Fruit fly (Drosophila melanogaster): Measurements from ENCODE around the gene CG32305.

The CG32305 gene

dm6 chr3L:2257412-2257862 is 9.0 kb downstream of the CG32305 start, which contains the start of the genes CG1275 and Elp5:
Gene CG1275 (minus strand): TSS chr3L:2257423.
Gene Elp5 (plus strand): TSS chr3L:2257456.
- no peak for TF ChIP-seq psq (optimal IDR thresholded peaks at IDR 0.05)
- no peak for TF ChIP-seq EcR (GFP tag; optimal IDR thresholded peaks at IDR 0.05)
- no peak for TF ChIP-seq pan (optimal IDR thresholded peaks at IDR 0.05)
- no peak for TF ChIP-seq usp (GFP tag; optimal IDR thresholded peaks at IDR 0.05)
- TF ChIP-seq CG8478 (optimal IDR thresholded peaks at IDR 0.05): no peak
- no peak for TF ChIP-seq Dll (optimal IDR thresholded peaks at IDR 0.05)

dm6 chr3L:2261282-2261681 is 12.8 kb downstream of the CG32305 start:
- TF ChIP-seq pan (optimal IDR thresholded peaks at IDR 0.05) (no peak), EcR (GFP tag; optimal IDR thresholded peaks at IDR 0.05) (no peak), usp (GFP tag; optimal IDR thresholded peaks at IDR 0.05) (no peak), CG8478 (optimal IDR thresholded peaks at IDR 0.05) (no peak), Dll (optimal IDR thresholded peaks at IDR 0.05) (no peak), psq (optimal IDR thresholded peaks at IDR 0.05) (no peak)

dm6 chr3L:2262515-2262944 is 14.1 kb downstream of the CG32305 start, which contains the start of the genes oxt and CG13807:
Gene oxt (minus strand): TSS chr3L:2262664.
Gene CG13807 (plus strand): TSS chr3L:2262919.
- TF ChIP-seq usp (GFP tag; optimal IDR thresholded peaks at IDR 0.05) (no peak), pan (optimal IDR thresholded peaks at IDR 0.05) (no peak), Dll (optimal IDR thresholded peaks at IDR 0.05) (no peak), CG8478 (optimal IDR thresholded peaks at IDR 0.05) (no peak), EcR (GFP tag; optimal IDR thresholded peaks at IDR 0.05) (no peak), psq (optimal IDR thresholded peaks at IDR 0.05) (no peak)

dm6 chr3L:2265692-2266444 is 17.4 kb downstream of the CG32305 start, which contains the start of the genes ecd and CG13806:
Gene ecd (minus strand): TSS chr3L:2265857.
Gene CG13806 (plus strand): TSS chr3L:2266394.
- TF ChIP-seq EcR (GFP tag; optimal IDR thresholded peaks at IDR 0.05) (no peak), CG8478 (optimal IDR thresholded peaks at IDR 0.05) (no peak), psq (optimal IDR thresholded peaks at IDR 0.05) (no peak), usp (GFP tag; optimal IDR thresholded peaks at IDR 0.05) (no peak), pan (optimal IDR thresholded peaks at IDR 0.05) (no peak), Dll (optimal IDR thresholded peaks at IDR 0.05) (no peak)

- TF ChIP-seq Dll (optimal IDR thresholded peaks at IDR 0.05): no peak
- no peak for TF ChIP-seq EcR (GFP tag; optimal IDR thresholded peaks at IDR 0.05)
- TF ChIP-seq pan (optimal IDR thresholded peaks at IDR 0.05): no peak
- no peak for TF ChIP-seq CG8478 (optimal IDR thresholded peaks at IDR 0.05)
These were observed 19.1 kb downstream of the CG32305 start, which contains the start of gene obst-I for dm6 chr3L:2267558-2267957. Gene obst-I (plus strand): TSS chr3L:2267858.

dm6 chr3L:2268525-2268924 is 20.1 kb downstream of the CG32305 start, which contains the start of gene CG32302:
Gene CG32302 (plus strand): TSS chr3L:2268825.
- no peak for TF ChIP-seq usp (GFP tag; optimal IDR thresholded peaks at IDR 0.05)
- TF ChIP-seq EcR (GFP tag; optimal IDR thresholded peaks at IDR 0.05): no peak
- TF ChIP-seq Dll (optimal IDR thresholded peaks at IDR 0.05): no peak
- no peak for TF ChIP-seq psq (optimal IDR thresholded peaks at IDR 0.05)
- TF ChIP-seq pan (optimal IDR thresholded peaks at IDR 0.05): no peak
- TF ChIP-seq CG8478 (optimal IDR thresholded peaks at IDR 0.05): no peak

dm6 chr3L:2272669-2273068 is 24.2 kb downstream of the CG32305 start, which contains the start of gene yellow-g:
Gene yellow-g (minus strand): TSS chr3L:2272769.
- TF ChIP-seq usp (GFP tag; optimal IDR thresholded peaks at IDR 0.05) (no peak), psq (optimal IDR thresholded peaks at IDR 0.05) (no peak), pan (optimal IDR thresholded peaks at IDR 0.05) (no peak)

dm6 chr3L:2273392-2273791 is 25.0 kb downstream of the CG32305 start:
- no peak for TF ChIP-seq psq (optimal IDR thresholded peaks at IDR 0.05)
- no peak for TF ChIP-seq pan (optimal IDR thresholded peaks at IDR 0.05)
- TF ChIP-seq CG8478 (optimal IDR thresholded peaks at IDR 0.05): no peak
- no peak for TF ChIP-seq Dll (optimal IDR thresholded peaks at IDR 0.05)
- no peak for TF ChIP-seq usp (GFP tag; optimal IDR thresholded peaks at IDR 0.05)
- TF ChIP-seq EcR (GFP tag; optimal IDR thresholded peaks at IDR 0.05): no peak

- TF ChIP-seq CG8478 (optimal IDR thresholded peaks at IDR 0.05) (no peak), Dll (optimal IDR thresholded peaks at IDR 0.05) (no peak), EcR (GFP tag; optimal IDR thresholded peaks at IDR 0.05) (no peak), psq (optimal IDR thresholded peaks at IDR 0.05) (no peak), usp (GFP tag; optimal IDR thresholded peaks at IDR 0.05) (no peak), pan (optimal IDR thresholded peaks at IDR 0.05) (no peak)
These were observed 27.8 kb downstream of the CG32305 start, which contains the start of gene yellow-g2 for dm6 chr3L:2276250-2276649. Gene yellow-g2 (plus strand): TSS chr3L:2276550.

- TF ChIP-seq psq (optimal IDR thresholded peaks at IDR 0.05) (no peak), CG8478 (optimal IDR thresholded peaks at IDR 0.05) (no peak), usp (GFP tag; optimal IDR thresholded peaks at IDR 0.05) (no peak), Dll (optimal IDR thresholded peaks at IDR 0.05) (no peak), EcR (GFP tag; optimal IDR thresholded peaks at IDR 0.05) (no peak), pan (optimal IDR thresholded peaks at IDR 0.05) (no peak)
These were observed 34.1 kb downstream of the CG32305 start, which contains the start of gene MsR2 for dm6 chr3L:2282506-2282905. Gene MsR2 (plus strand): TSS chr3L:2282883.
